Worm (Caenorhabditis elegans) whole organism, L1 larva: ENCODE results near the gene Y6D1A.1.
A peak's percentile ranks its signal among the peaks of the same experiment; 100 is the strongest.

ENCODE experiments used
- C04F5.9 ChIP-seq: sonication (generic microtip); optimal IDR thresholded peaks from 2 replicates; lab custom pipeline; 2016; ENCODE audit warnings: missing genetic modification characterization, missing compliant biosample characterization
- C16A3.4 ChIP-seq: fragments of 150-350 bp; optimal IDR thresholded peaks from 2 replicates; lab custom pipeline; 2014; ENCODE audit warnings: missing biosample characterization, missing genetic modification characterization
- C34B4.2 ChIP-seq: sonication (generic microtip); optimal IDR thresholded peaks from 2 replicates; lab custom pipeline; 2017; ENCODE audit warnings: mild to moderate bottlenecking, missing genetic modification characterization, missing compliant biosample characterization
- alr-1 ChIP-seq: fragments of 200-800 bp; sonication (Bioruptor generic); optimal IDR thresholded peaks from 2 replicates; lab custom pipeline; 2018; ENCODE audit warnings: borderline replicate concordance, mild to moderate bottlenecking, missing genetic modification characterization, missing compliant biosample characterization
- blmp-1 ChIP-seq: fragments of 150-350 bp; optimal IDR thresholded peaks from 2 replicates; lab custom pipeline; 2014; ENCODE audit warnings: missing biosample characterization, missing genetic modification characterization
- dsc-1 ChIP-seq: sonication (generic microtip); optimal IDR thresholded peaks from 2 replicates; lab custom pipeline; 2016; ENCODE audit warnings: mild to moderate bottlenecking, missing genetic modification characterization, missing compliant biosample characterization
- efl-1 ChIP-seq, 4 experiments: fragments of 150-350 bp; optimal IDR thresholded peaks in 3 of 4; peaks in 1 of 4; 1 replicate in 1 of 4; 2 replicates in 3 of 4; lab custom pipeline; 2014; ENCODE audit warnings: missing biosample characterization in 2 of 4, missing genetic modification characterization in 2 of 4, missing genetic modification reagents in 2 of 4
- efl-3 ChIP-seq: fragments of 200-800 bp; sonication (Bioruptor generic); optimal IDR thresholded peaks from 2 replicates; lab custom pipeline; 2018; ENCODE audit warnings: mild to moderate bottlenecking, missing genetic modification characterization, missing compliant biosample characterization
- egl-13 ChIP-seq: sonication (generic microtip); optimal IDR thresholded peaks from 2 replicates; lab custom pipeline; 2016; ENCODE audit warnings: missing genotype, missing genetic modification reagents, missing genetic modification characterization, missing compliant biosample characterization
- elt-3 ChIP-seq, 6 experiments: fragments of 150-350 bp in 1 of 6; sonication (generic microtip); optimal IDR thresholded peaks; 2 replicates each; lab custom pipeline; 2017 to 2018; ENCODE audit warnings: missing biosample characterization in 6 of 6, missing genetic modification characterization in 6 of 6, inconsistent platforms in 1 of 6
- fkh-8 ChIP-seq: sonication (generic microtip); optimal IDR thresholded peaks from 2 replicates; lab custom pipeline; 2016; ENCODE audit warnings: mild to moderate bottlenecking, missing genetic modification characterization, missing compliant biosample characterization
- fos-1 ChIP-seq: fragments of 150-350 bp; optimal IDR thresholded peaks from 2 replicates; lab custom pipeline; 2014; ENCODE audit warnings: missing biosample characterization, missing genetic modification characterization
- grh-1 ChIP-seq: fragments of 200-800 bp; sonication (Bioruptor generic); IDR thresholded peaks from 2 replicates; pipeline ENCODE4 v1.3.6; 2022; ENCODE audit warnings: missing genetic modification reagents, missing genetic modification characterization, missing compliant biosample characterization
- hlh-17 ChIP-seq: fragments of 200-800 bp; sonication (Bioruptor generic); optimal IDR thresholded peaks from 2 replicates; lab custom pipeline; 2018; ENCODE audit warnings: missing genetic modification characterization, mild to moderate bottlenecking, missing compliant biosample characterization, moderate library complexity, borderline replicate concordance
- lir-3 ChIP-seq: sonication (generic microtip); optimal IDR thresholded peaks from 2 replicates; lab custom pipeline; 2016; ENCODE audit warnings: mild to moderate bottlenecking, missing genetic modification characterization, moderate library complexity, missing compliant biosample characterization; ENCODE audit not compliant: poor library complexity
- lsy-2 ChIP-seq, 2 experiments: fragments of 150-350 bp; optimal IDR thresholded peaks; 2 replicates each; lab custom pipeline; 2014; ENCODE audit warnings: missing biosample characterization in 2 of 2, missing genetic modification characterization in 2 of 2
- mdl-1 ChIP-seq, 2 experiments: fragments of 150-350 bp; optimal IDR thresholded peaks; 2 replicates each; lab custom pipeline; 2014 to 2017; ENCODE audit warnings: missing biosample characterization in 2 of 2, missing genetic modification characterization in 2 of 2, inconsistent platforms in 1 of 2
- nhr-19 ChIP-seq: fragments of 200-800 bp; sonication (Bioruptor generic); conservative IDR thresholded peaks from 2 replicates; pipeline ENCODE4 v1.3.6; 2022; ENCODE audit warnings: missing genetic modification characterization, missing compliant biosample characterization
- nhr-20 ChIP-seq: sonication (generic microtip); optimal IDR thresholded peaks from 2 replicates; lab custom pipeline; 2016; ENCODE audit warnings: mild to moderate bottlenecking, missing genetic modification characterization, missing compliant biosample characterization
- nhr-71 ChIP-seq: sonication (generic microtip); optimal IDR thresholded peaks from 2 replicates; lab custom pipeline; 2016; ENCODE audit warnings: mild to moderate bottlenecking, missing genetic modification characterization, moderate library complexity, missing compliant biosample characterization
- nhr-77 ChIP-seq: fragments of 150-350 bp; optimal IDR thresholded peaks from 2 replicates; lab custom pipeline; 2014; ENCODE audit warnings: missing biosample characterization, missing genetic modification characterization
- nhr-85 ChIP-seq: sonication (generic microtip); peaks from one replicate; lab custom pipeline; 2016; ENCODE audit warnings: missing genetic modification characterization, inconsistent platforms, missing compliant biosample characterization
- nhr-90 ChIP-seq: sonication (generic microtip); optimal IDR thresholded peaks from 2 replicates; lab custom pipeline; 2016; ENCODE audit warnings: mild to moderate bottlenecking, missing genetic modification characterization, missing compliant biosample characterization; ENCODE audit not compliant: poor library complexity
- pag-3 ChIP-seq: sonication (generic microtip); optimal IDR thresholded peaks from 2 replicates; lab custom pipeline; 2017; ENCODE audit warnings: missing genetic modification characterization, mild to moderate bottlenecking, missing compliant biosample characterization, antibody characterized with exemption, borderline replicate concordance; ENCODE audit not compliant: insufficient read depth
- skn-1 ChIP-seq: fragments of 150-350 bp; optimal IDR thresholded peaks from 2 replicates; lab custom pipeline; 2014; ENCODE audit warnings: missing biosample characterization, missing genetic modification characterization
- sox-4 ChIP-seq: sonication (generic microtip); optimal IDR thresholded peaks from 2 replicates; lab custom pipeline; 2016; ENCODE audit warnings: missing genetic modification characterization, missing compliant biosample characterization
- swsn-7 ChIP-seq: sonication (generic microtip); optimal IDR thresholded peaks from 2 replicates; lab custom pipeline; 2016; ENCODE audit warnings: missing genetic modification characterization, missing compliant biosample characterization
- ztf-11 ChIP-seq, 2 experiments: sonication (generic microtip); optimal IDR thresholded peaks; 2 replicates each; lab custom pipeline; 2016 to 2017; ENCODE audit warnings: missing genetic modification characterization in 2 of 2, missing biosample characterization in 1 of 2, missing compliant biosample characterization in 1 of 2

The Y6D1A.1 gene

ce11 chrII:11777893-11778480, 45.4 kb downstream of the Y6D1A.1 start, which contains the start of the genes patr-1 and dna-2 (continued):
- TF ChIP-seq nhr-71 (tag; lab: Kevin White, UChicago) (no peak), nhr-90 (tag; lab: Kevin White, UChicago) (no peak), nhr-20 (tag; lab: Kevin White, UChicago) (peak; percentile 42), C16A3.4 (tag; lab: Kevin White, UChicago) (peak; percentile 63), hlh-17 (no peak), nhr-77 (peak; percentile 14), lsy-2 (tag; optimal IDR thresholded peaks at IDR 0.05; lab: Kevin White, UChicago) (peak; percentile 80 to 86), fos-1 (peak; percentile 53), mdl-1 (tag; optimal IDR thresholded peaks at IDR 0.05; lab: Kevin White, UChicago) (peak in 1 of 2 experiments; percentile 71), grh-1 (GFP tag; lab: Robert Waterston, UW) (peak; percentile 36; the same call in 1 of the 2 replicates), sox-4 (no peak), lir-3 (tag; lab: Kevin White, UChicago) (no peak), C34B4.2 (tag; lab: Kevin White, UChicago) (no peak), efl-3 (no peak), elt-3 (tag; optimal IDR thresholded peaks at IDR 0.05; lab: Kevin White, UChicago) (peak in 1 of 6 experiments; percentile 18), alr-1 (tag; lab: Kevin White, UChicago) (no peak), egl-13 (tag; lab: Kevin White, UChicago) (peak; percentile 4), C04F5.9 (tag; lab: Kevin White, UChicago) (no peak), nhr-19 (peak; percentile 58), pag-3 (tag; lab: Kevin White, UChicago) (no peak), dsc-1 (tag; lab: Kevin White, UChicago) (peak; percentile 13), swsn-7 (tag; lab: Kevin White, UChicago) (peak; percentile 36), blmp-1 (peak; percentile 52)
- TF ChIP-seq, all 84 proteins: peak for 34

ce11 chrII:11774218-11774617, 49.2 kb downstream of the Y6D1A.1 start, which contains the start of gene F44E5.1:
Gene F44E5.1, minus strand, starts transcription at chrII:11774559.
- TF ChIP-seq fkh-8 (tag; lab: Kevin White, UChicago) (no peak), blmp-1 (no peak), nhr-85 (tag; lab: Kevin White, UChicago) (peak; percentile 18), efl-1 (optimal IDR thresholded peaks at IDR 0.05; lab: Kevin White, UChicago) (no peak), efl-1 (GFP tag; optimal IDR thresholded peaks at IDR 0.05 in 1 of 2; lab: Kevin White, UChicago) (peak in 1 of 2 experiments; percentile 92), skn-1 (tag; lab: Kevin White, UChicago) (no peak)
- TF ChIP-seq, all 84 proteins: peak for 2

DNA sequence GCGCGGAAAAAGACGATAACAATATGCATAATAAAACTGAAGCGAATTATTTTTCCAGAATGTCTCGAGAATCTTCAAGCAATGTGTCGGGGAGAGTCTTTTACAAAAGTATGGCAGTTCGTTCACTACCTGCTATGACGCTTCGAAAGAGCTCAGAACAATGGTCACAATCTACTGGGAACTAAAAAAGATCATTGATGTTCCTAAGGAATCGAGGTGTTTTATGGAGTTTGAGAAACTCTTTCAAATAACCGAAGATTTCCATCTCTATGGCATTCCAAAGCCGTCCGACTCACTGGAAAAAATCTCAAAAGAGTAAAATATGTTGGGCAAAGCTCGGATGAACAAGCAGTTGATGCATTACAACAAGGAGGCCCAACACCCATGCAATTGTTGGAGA, 51.1 kb downstream of the Y6D1A.1 start, which contains the start of gene F44E5.15:
TSS of gene F44E5.15 (plus strand) at position 301 of the 400 bp plus-strand sequence.
- TF ChIP-seq ztf-11 (tag; optimal IDR thresholded peaks at IDR 0.05; lab: Kevin White, UChicago), result no peak
- TF ChIP-seq efl-1 (optimal IDR thresholded peaks at IDR 0.05; lab: Kevin White, UChicago), result no peak
- peak in 1 of 2 experiments; percentile 76 for TF ChIP-seq efl-1 (GFP tag; optimal IDR thresholded peaks at IDR 0.05 in 1 of 2; lab: Kevin White, UChicago)
